Fruit fly (Drosophila melanogaster) whole organism, wandering third instar larva: ENCODE data around the gene CG33270.
A peak's percentile ranks its signal among the peaks of the same experiment; 100 is the strongest.

Source experiments
- Abd-B ChIP-seq: fragments of >200 bp; optimal IDR thresholded peaks from 2 replicates; lab custom pipeline; 2017; ENCODE audit warnings: missing biosample characterization, missing genetic modification characterization
- CG32264 ChIP-seq: fragments of 200-800 bp; sonication (Bioruptor generic); optimal IDR thresholded peaks from 2 replicates; lab custom pipeline; 2016; ENCODE audit warnings: missing biosample characterization, missing genetic modification characterization
- CG9705 ChIP-seq: fragments of 200-800 bp; sonication (Bioruptor generic); optimal IDR thresholded peaks from 2 replicates; lab custom pipeline; 2018; ENCODE audit warnings: missing biosample characterization, mild to moderate bottlenecking, missing genetic modification characterization
- CrebA ChIP-seq: fragments of 200-800 bp; sonication (Bioruptor generic); optimal IDR thresholded peaks from 2 replicates; lab custom pipeline; 2016; ENCODE audit warnings: missing biosample characterization, mild to moderate bottlenecking, missing genetic modification characterization, borderline replicate concordance
- Dfd ChIP-seq: fragments of >200 bp; optimal IDR thresholded peaks from 2 replicates; lab custom pipeline; 2017; ENCODE audit warnings: missing biosample characterization, missing genetic modification characterization
- Dif ChIP-seq: fragments of 200-275, 200-300 bp; sonication (Bioruptor generic); optimal IDR thresholded peaks from 2 replicates; lab custom pipeline; 2018; ENCODE audit warnings: missing biosample characterization, missing genetic modification characterization; ENCODE audit not compliant: partially characterized antibody
- GATAd ChIP-seq: sonication (Bioruptor generic); optimal IDR thresholded peaks from 2 replicates; lab custom pipeline; 2016; ENCODE audit warnings: missing biosample characterization, missing genetic modification characterization
- HLH106 ChIP-seq: fragments of 200-800 bp; optimal IDR thresholded peaks from 3 replicates; lab custom pipeline; 2019; ENCODE audit warnings: missing biosample characterization, mild to moderate bottlenecking, missing genetic modification characterization, moderate library complexity
- Hnf4 ChIP-seq: fragments of 200-800 bp; sonication (Bioruptor generic); optimal IDR thresholded peaks from 2 replicates; lab custom pipeline; 2016; ENCODE audit warnings: missing biosample characterization, mild to moderate bottlenecking, missing genetic modification characterization
- Hr78 ChIP-seq: fragments of >200 bp; optimal IDR thresholded peaks from 2 replicates; lab custom pipeline; 2017; ENCODE audit warnings: missing biosample characterization, missing genetic modification characterization
- Hr83 ChIP-seq: fragments of 200-300 bp; sonication (Bioruptor generic); optimal IDR thresholded peaks from 2 replicates; lab custom pipeline; 2016; ENCODE audit warnings: missing biosample characterization, mild to moderate bottlenecking, missing genetic modification characterization, moderate library complexity; ENCODE audit not compliant: poor library complexity, severe bottlenecking
- Jra ChIP-seq: sonication (Bioruptor generic); optimal IDR thresholded peaks from 2 replicates; lab custom pipeline; 2016; ENCODE audit warnings: missing biosample characterization, missing genetic modification characterization
- Mio ChIP-seq: sonication (Bioruptor generic); optimal IDR thresholded peaks from 2 replicates; lab custom pipeline; 2016; ENCODE audit warnings: missing biosample characterization, missing genetic modification characterization
- Myc ChIP-seq: fragments of >200 bp; optimal IDR thresholded peaks from 2 replicates; lab custom pipeline; 2017
- N ChIP-seq: fragments of >200 bp; optimal IDR thresholded peaks from 2 replicates; lab custom pipeline; 2018; ENCODE audit warnings: missing biosample characterization, missing external identifiers, missing genetic modification characterization
- OdsH ChIP-seq: fragments of 200-800 bp; sonication (Bioruptor generic); optimal IDR thresholded peaks from 2 replicates; lab custom pipeline; 2016; ENCODE audit warnings: missing biosample characterization, mild to moderate bottlenecking, missing genetic modification characterization
- Rel ChIP-seq, 2 experiments: fragments of 200-800 bp; sonication (Bioruptor generic) in 1 of 2; optimal IDR thresholded peaks; 2 replicates in 1 of 2; 3 replicates in 1 of 2; lab custom pipeline; 2016 to 2019; ENCODE audit warnings: mild to moderate bottlenecking in 2 of 2, missing biosample characterization in 2 of 2, missing genetic modification characterization in 2 of 2, moderate library complexity in 1 of 2
- Sp1 ChIP-seq: fragments of 200-800 bp; sonication (Bioruptor generic); optimal IDR thresholded peaks from 3 replicates; lab custom pipeline; 2019; ENCODE audit warnings: missing biosample characterization, mild to moderate bottlenecking, missing genetic modification characterization, moderate library complexity
- Vsx2 ChIP-seq: fragments of 200-300, 225-300 bp; sonication (Bioruptor generic); optimal IDR thresholded peaks from 2 replicates; lab custom pipeline; 2018; ENCODE audit warnings: missing biosample characterization, missing genetic modification characterization; ENCODE audit not compliant: partially characterized antibody
- br ChIP-seq: fragments of 200-800 bp; sonication (Bioruptor generic); optimal IDR thresholded peaks from 2 replicates; lab custom pipeline; 2016; ENCODE audit warnings: missing biosample characterization, missing genetic modification characterization
- dl ChIP-seq, 2 experiments: fragments of 175-275, 200-275 bp in 1 of 2; fragments of 200-275 bp in 1 of 2; sonication (Bioruptor generic); optimal IDR thresholded peaks; lab custom pipeline; 2018; ENCODE audit warnings: mild to moderate bottlenecking in 2 of 2, missing biosample characterization in 2 of 2, missing genetic modification characterization in 2 of 2, moderate library complexity in 2 of 2; ENCODE audit not compliant: partially characterized antibody in 2 of 2, insufficient read depth in 1 of 2
- dmrt93B ChIP-seq: fragments of 200-800 bp; sonication (Bioruptor generic); optimal IDR thresholded peaks from 2 replicates; lab custom pipeline; 2018; ENCODE audit warnings: missing biosample characterization, mild to moderate bottlenecking, missing genetic modification characterization
- dsf ChIP-seq: sonication (Bioruptor generic); optimal IDR thresholded peaks from 2 replicates; lab custom pipeline; 2016; ENCODE audit warnings: missing biosample characterization, missing genetic modification characterization, borderline replicate concordance
- ey ChIP-seq: fragments of 200-800 bp; sonication (Bioruptor generic); optimal IDR thresholded peaks from 2 replicates; lab custom pipeline; 2016; ENCODE audit warnings: missing biosample characterization, missing genetic modification characterization
- foxo ChIP-seq, 2 experiments: fragments of 200-800 bp; sonication (Bioruptor generic); optimal IDR thresholded peaks; 2 replicates in 1 of 2; 3 replicates in 1 of 2; lab custom pipeline; 2016 to 2017; ENCODE audit warnings: missing biosample characterization in 2 of 2, missing genetic modification characterization in 2 of 2
- fru ChIP-seq: fragments of 200-800 bp; sonication (Bioruptor generic); optimal IDR thresholded peaks from 3 replicates; lab custom pipeline; 2016; ENCODE audit warnings: missing biosample characterization, mild to moderate bottlenecking, missing genetic modification characterization
- h ChIP-seq: fragments of 200-800 bp; sonication (Bioruptor generic); optimal IDR thresholded peaks from 3 replicates; lab custom pipeline; 2016; ENCODE audit warnings: missing biosample characterization, mild to moderate bottlenecking, missing genetic modification characterization
- jim ChIP-seq: fragments of 175-275, 200-325 bp; sonication (Bioruptor generic); optimal IDR thresholded peaks from 2 replicates; lab custom pipeline; 2016; ENCODE audit warnings: missing biosample characterization, mild to moderate bottlenecking, missing genetic modification characterization
- lola ChIP-seq: fragments of >200 bp; optimal IDR thresholded peaks from 2 replicates; lab custom pipeline; 2017; ENCODE audit warnings: missing biosample characterization, missing genetic modification characterization
- pan ChIP-seq: fragments of >200 bp; optimal IDR thresholded peaks from 2 replicates; lab custom pipeline; 2017
- psq ChIP-seq: fragments of 200-800 bp; sonication (Bioruptor generic); optimal IDR thresholded peaks from 3 replicates; lab custom pipeline; 2017; ENCODE audit warnings: missing biosample characterization, mild to moderate bottlenecking, missing genetic modification characterization, moderate library complexity
- rgr ChIP-seq: fragments of 200-800 bp; sonication (Bioruptor generic); optimal IDR thresholded peaks from 3 replicates; lab custom pipeline; 2016; ENCODE audit warnings: missing biosample characterization, mild to moderate bottlenecking, missing genetic modification characterization
- sage ChIP-seq: fragments of 200-800 bp; sonication (Bioruptor generic); optimal IDR thresholded peaks from 2 replicates; lab custom pipeline; 2016; ENCODE audit warnings: missing biosample characterization, mild to moderate bottlenecking, missing genetic modification characterization
- sv ChIP-seq: fragments of 200-800 bp; sonication (Bioruptor generic); optimal IDR thresholded peaks from 3 replicates; lab custom pipeline; 2016; ENCODE audit warnings: missing biosample characterization, missing genetic modification characterization
- tai ChIP-seq: sonication (Bioruptor generic); optimal IDR thresholded peaks from 2 replicates; lab custom pipeline; 2016; ENCODE audit warnings: missing biosample characterization, missing genetic modification characterization
- usp ChIP-seq: fragments of >200 bp; optimal IDR thresholded peaks from 2 replicates; lab custom pipeline; 2017; ENCODE audit warnings: missing biosample characterization, missing genetic modification characterization
- woc ChIP-seq: sonication (Bioruptor generic); optimal IDR thresholded peaks from 2 replicates; lab custom pipeline; 2016; ENCODE audit warnings: missing biosample characterization, mild to moderate bottlenecking, missing genetic modification characterization

CG33270 gene

dm6 chr3L:11533704-11534319, 44.6 kb downstream of the CG33270 start:
- TF ChIP-seq HLH106 (tag; lab: Kevin White, UChicago): peak; percentile 62
- TF ChIP-seq foxo (GFP tag; optimal IDR thresholded peaks at IDR 0.05; lab: Kevin White, UChicago): peak in 1 of 2 experiments; percentile 47
- no peak for TF ChIP-seq Mio (GFP tag; lab: Kevin White, UChicago)
- no peak for TF ChIP-seq Myc
- TF ChIP-seq CG9705 (GFP tag; lab: Kevin White, UChicago): no peak
- peak; percentile 50 for TF ChIP-seq sv (GFP tag; lab: Kevin White, UChicago)
- no peak for TF ChIP-seq dl (GFP tag; optimal IDR thresholded peaks at IDR 0.05; lab: Kevin White, UChicago; ENCODE audit: insufficient read depth in 1 of 2, partially characterized antibody in 2 of 2)
- TF ChIP-seq lola (GFP tag; lab: Kevin White, UChicago): no peak
- TF ChIP-seq Dfd (GFP tag; lab: Kevin White, UChicago): no peak
- TF ChIP-seq CG32264: no peak
- TF ChIP-seq h: no peak
- no peak for TF ChIP-seq Hr78 (GFP tag; lab: Kevin White, UChicago)
- TF ChIP-seq sage (GFP tag; lab: Kevin White, UChicago): no peak
- TF ChIP-seq fru: peak; percentile 71
- no peak for TF ChIP-seq Dif (GFP tag; lab: Kevin White, UChicago)
- peak; percentile 19 for TF ChIP-seq rgr
- no peak for TF ChIP-seq CrebA (GFP tag; lab: Kevin White, UChicago)
- no peak for TF ChIP-seq woc (GFP tag; lab: Kevin White, UChicago)
- TF ChIP-seq Hr83: no peak
- peak; percentile 54 for TF ChIP-seq Sp1 (GFP tag; lab: Kevin White, UChicago)
- peak; percentile 3 for TF ChIP-seq Hnf4
- TF ChIP-seq GATAd (GFP tag; lab: Kevin White, UChicago): no peak
- no peak for TF ChIP-seq jim (GFP tag; lab: Kevin White, UChicago)
- TF ChIP-seq N (GFP tag; lab: Kevin White, UChicago): no peak
- TF ChIP-seq Vsx2 (GFP tag; lab: Kevin White, UChicago): no peak
- TF ChIP-seq dsf (GFP tag; lab: Kevin White, UChicago): no peak
- no peak for TF ChIP-seq Rel (GFP tag; optimal IDR thresholded peaks at IDR 0.05; lab: Kevin White, UChicago)
- TF ChIP-seq Rel (tag; optimal IDR thresholded peaks at IDR 0.05; lab: Kevin White, UChicago): no peak
- peak; percentile 66 for TF ChIP-seq psq (GFP tag; lab: Kevin White, UChicago)
- TF ChIP-seq Abd-B (GFP tag; lab: Kevin White, UChicago): no peak
- peak; percentile 11 for TF ChIP-seq dmrt93B (GFP tag; lab: Kevin White, UChicago)
- peak; percentile 49 for TF ChIP-seq ey (GFP tag; lab: Kevin White, UChicago)
- no peak for TF ChIP-seq Jra (GFP tag; lab: Kevin White, UChicago)
- TF ChIP-seq OdsH (GFP tag; lab: Kevin White, UChicago): peak; percentile 55
- TF ChIP-seq pan: no peak
- TF ChIP-seq br (GFP tag; lab: Kevin White, UChicago): peak; percentile 55
- TF ChIP-seq tai (GFP tag; lab: Kevin White, UChicago): peak; percentile 33

dm6 chr3L:11531994-11532732, 46.3 kb downstream of the CG33270 start:
- no peak for TF ChIP-seq br (GFP tag; lab: Kevin White, UChicago)
- no peak for TF ChIP-seq h
- TF ChIP-seq CrebA (GFP tag; lab: Kevin White, UChicago): no peak
- no peak for TF ChIP-seq Hr83
- TF ChIP-seq psq (GFP tag; lab: Kevin White, UChicago): no peak
- TF ChIP-seq dsf (GFP tag; lab: Kevin White, UChicago): no peak
- no peak for TF ChIP-seq Hnf4
- no peak for TF ChIP-seq fru
- no peak for TF ChIP-seq Mio (GFP tag; lab: Kevin White, UChicago)
- TF ChIP-seq CG32264: no peak
- no peak for TF ChIP-seq HLH106 (tag; lab: Kevin White, UChicago)
- TF ChIP-seq usp (GFP tag; lab: Kevin White, UChicago): no peak
